Worm (Caenorhabditis elegans): Measurements from ENCODE around the gene srx-21.

DNA sequence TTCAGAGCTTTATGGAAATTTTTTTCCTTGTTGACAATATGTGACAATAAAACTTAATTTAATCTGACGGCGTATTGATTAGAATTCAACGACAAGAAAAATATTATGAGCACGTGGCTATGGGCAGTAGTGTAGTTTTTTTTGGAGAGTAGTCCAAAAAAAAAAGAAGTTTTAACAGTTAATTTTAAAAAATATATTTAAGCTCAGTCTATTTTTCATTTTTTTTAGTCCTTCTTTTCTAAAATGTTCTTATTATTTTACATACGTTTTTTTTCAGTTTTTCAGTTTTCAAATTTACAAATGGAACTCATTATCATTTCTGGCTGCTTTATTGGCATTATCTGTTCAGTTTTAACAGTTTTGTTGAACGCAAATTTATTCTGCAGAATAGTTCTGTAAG, 32.0 kb downstream of the srx-21 start, which contains the start of gene srbc-39:
- TF ChIP-seq ceh-91 (GFP tag; IDR thresholded peaks at IDR 0.05) (no peak), F22D6.2 (tag; optimal IDR thresholded peaks at IDR 0.05) (no peak), pha-4 (tag; optimal IDR thresholded peaks at IDR 0.05) (no peak), Y53F4B.3 (GFP tag; IDR thresholded peaks at IDR 0.05) (no peak), pbrm-1 (GFP tag; IDR thresholded peaks at IDR 0.05) (no peak), Y79H2A.3 (GFP tag; conservative IDR thresholded peaks at IDR 0.05) (no peak), F55B11.4 (tag; optimal IDR thresholded peaks at IDR 0.05; ENCODE audit: borderline replicate concordance, insufficient read depth) (no peak)
